Fruit fly (Drosophila melanogaster) whole organism, embryonic: ENCODE measurements around the gene CG31872.

Experiments
- B-H2 ChIP-seq: fragments of 200-800 bp; sonication (Bioruptor generic); optimal IDR thresholded peaks from 2 replicates; lab custom pipeline; 2018; ENCODE audit warnings: missing biosample characterization, mild to moderate bottlenecking, missing genetic modification characterization
- CG10209 ChIP-seq: fragments of 200-800 bp; sonication (Bioruptor generic); optimal IDR thresholded peaks from 3 replicates; lab custom pipeline; 2017; ENCODE audit warnings: missing biosample characterization, mild to moderate bottlenecking, missing genetic modification characterization, missing genetic modification reagents
- CG10565 ChIP-seq: fragments of 200-800 bp; sonication (Bioruptor generic); optimal IDR thresholded peaks from 3 replicates; lab custom pipeline; 2016; ENCODE audit warnings: missing biosample characterization, mild to moderate bottlenecking, missing genetic modification characterization
- CG11398 ChIP-seq: fragments of 200-800 bp; sonication (Bioruptor generic); optimal IDR thresholded peaks from 2 replicates; lab custom pipeline; 2016; ENCODE audit warnings: missing biosample characterization, missing genetic modification characterization
- CG11504 ChIP-seq: fragments of 200-800 bp; sonication (Bioruptor generic); optimal IDR thresholded peaks from 3 replicates; lab custom pipeline; 2019; ENCODE audit warnings: missing biosample characterization, mild to moderate bottlenecking, missing genetic modification characterization, moderate library complexity
- CG12942 ChIP-seq: fragments of 200-800 bp; sonication (Bioruptor generic); optimal IDR thresholded peaks from 3 replicates; lab custom pipeline; 2016; ENCODE audit warnings: missing biosample characterization, missing genetic modification characterization
- CG13624 ChIP-seq: fragments of 200-800 bp; sonication (Bioruptor generic); optimal IDR thresholded peaks from 2 replicates; lab custom pipeline; 2016; ENCODE audit warnings: missing biosample characterization, missing genetic modification characterization
- CG14441 ChIP-seq: fragments of 200-800 bp; sonication (Bioruptor generic); IDR thresholded peaks from 2 replicates; pipeline ENCODE4 v1.3.6; 2022; ENCODE audit warnings: missing biosample characterization, missing genetic modification characterization
- CG15269 ChIP-seq: fragments of 200-800 bp; sonication (Bioruptor generic); optimal IDR thresholded peaks from 2 replicates; lab custom pipeline; 2018; ENCODE audit warnings: missing biosample characterization, mild to moderate bottlenecking, missing genetic modification characterization, moderate library complexity
- CG16779 ChIP-seq: fragments of 200-800 bp; sonication (Bioruptor generic); IDR thresholded peaks from 2 replicates; pipeline ENCODE4 v1.3.6; 2022; ENCODE audit warnings: missing biosample characterization, missing genetic modification characterization
- CG17385 ChIP-seq: fragments of 200-800 bp; sonication (Bioruptor generic); optimal IDR thresholded peaks from 3 replicates; lab custom pipeline; 2018; ENCODE audit warnings: missing biosample characterization, mild to moderate bottlenecking, missing genetic modification characterization
- CG17612 ChIP-seq: fragments of 200-800 bp; sonication (Bioruptor generic); IDR thresholded peaks from 2 replicates; pipeline ENCODE4 v1.3.6; 2022; ENCODE audit warnings: missing biosample characterization, missing genetic modification characterization
- CG2678 ChIP-seq: fragments of 200-800 bp; sonication (Bioruptor generic); optimal IDR thresholded peaks from 3 replicates; lab custom pipeline; 2019; ENCODE audit warnings: missing biosample characterization, mild to moderate bottlenecking, missing genetic modification characterization, moderate library complexity
- CG30403 ChIP-seq: fragments of 200-800 bp; sonication (Bioruptor generic); optimal IDR thresholded peaks from 3 replicates; lab custom pipeline; 2016; ENCODE audit warnings: missing biosample characterization, missing genetic modification characterization
- CG31441 ChIP-seq: fragments of 200-800 bp; sonication (Bioruptor generic); IDR thresholded peaks from 2 replicates; pipeline ENCODE4 v1.3.6; 2022; ENCODE audit warnings: missing biosample characterization, missing genetic modification characterization
- CG32532 ChIP-seq: fragments of 200-800 bp; sonication (Bioruptor generic); IDR thresholded peaks from 2 replicates; pipeline ENCODE4 v1.3.6; 2022; ENCODE audit warnings: missing biosample characterization, missing genetic modification characterization
- CG32772 ChIP-seq: fragments of 200-800 bp; sonication (Bioruptor generic); IDR thresholded peaks from 2 replicates; pipeline ENCODE4 v1.3.6; 2022; ENCODE audit warnings: missing biosample characterization, missing genetic modification characterization
- CG3838 ChIP-seq: fragments of 200-800 bp; sonication (Bioruptor generic); optimal IDR thresholded peaks from 3 replicates; lab custom pipeline; 2016; ENCODE audit warnings: missing biosample characterization, missing genetic modification characterization
- CG4360 ChIP-seq: fragments of 200-800 bp; sonication (Bioruptor generic); IDR thresholded peaks from 2 replicates; pipeline ENCODE4 v1.3.6; 2022; ENCODE audit warnings: missing biosample characterization, missing genetic modification characterization
- CG6254 ChIP-seq: fragments of 200-800 bp; sonication (Bioruptor generic); optimal IDR thresholded peaks from 3 replicates; lab custom pipeline; 2017; ENCODE audit warnings: mild to moderate bottlenecking, missing biosample characterization, missing genetic modification reagents, missing genetic modification characterization
- CG7745 ChIP-seq: fragments of 200-800 bp; sonication (Bioruptor generic); optimal IDR thresholded peaks from 2 replicates; lab custom pipeline; 2018; ENCODE audit warnings: missing biosample characterization, mild to moderate bottlenecking, missing genetic modification characterization, moderate library complexity
- CG8478 ChIP-seq: fragments of >200 bp; optimal IDR thresholded peaks from 2 replicates; lab custom pipeline; 2018
- CG9932 ChIP-seq: fragments of 200-800 bp; sonication (Bioruptor generic); IDR thresholded peaks from 2 replicates; pipeline ENCODE4 v1.3.6; 2022; ENCODE audit warnings: missing biosample characterization, missing genetic modification characterization
- D19B ChIP-seq: fragments of 200-800 bp; sonication (Bioruptor generic); optimal IDR thresholded peaks from 2 replicates; lab custom pipeline; 2017; ENCODE audit warnings: missing biosample characterization, mild to moderate bottlenecking, missing genetic modification characterization
- Dad ChIP-seq: fragments of 200-800 bp; sonication (Bioruptor generic); optimal IDR thresholded peaks from 3 replicates; lab custom pipeline; 2016; ENCODE audit warnings: missing biosample characterization, missing genetic modification characterization
- Dek ChIP-seq: fragments of 200-800 bp; sonication (Bioruptor generic); optimal IDR thresholded peaks from 3 replicates; lab custom pipeline; 2019; ENCODE audit warnings: missing biosample characterization, mild to moderate bottlenecking, missing genetic modification characterization, moderate library complexity
- Dip2 ChIP-seq: fragments of 200-800 bp; sonication (Bioruptor generic); IDR thresholded peaks from 2 replicates; pipeline ENCODE4 v1.3.6; 2022; ENCODE audit warnings: missing biosample characterization, missing genetic modification characterization
- E2f1 ChIP-seq: fragments of 200-800 bp; sonication (Bioruptor generic); IDR thresholded peaks from 2 replicates; pipeline ENCODE4 v1.3.6; 2022; ENCODE audit warnings: missing biosample characterization, missing genetic modification characterization
- Ets65A ChIP-seq: fragments of 200-800 bp; sonication (Bioruptor generic); peaks from one replicate; lab custom pipeline; 2016; ENCODE audit warnings: missing biosample characterization, missing genetic modification characterization
- GATAe ChIP-seq: fragments of 200-800 bp; sonication (Bioruptor generic); conservative IDR thresholded peaks from 2 replicates; pipeline ENCODE4 v1.3.6; 2022; ENCODE audit warnings: missing biosample characterization, missing genetic modification characterization
- Lpt ChIP-seq: fragments of >200 bp; optimal IDR thresholded peaks from 2 replicates; lab custom pipeline; 2018; ENCODE audit warnings: missing biosample characterization, missing genetic modification characterization
- Med ChIP-seq: fragments of 200-800 bp; sonication (Bioruptor generic); peaks from one replicate; lab custom pipeline; 2016; ENCODE audit warnings: missing biosample characterization, missing genetic modification characterization, mild to moderate bottlenecking, inconsistent platforms, moderate library complexity
- NC2α ChIP-seq: fragments of 200-800 bp; sonication (Bioruptor generic); optimal IDR thresholded peaks from 2 replicates; lab custom pipeline; 2016; ENCODE audit warnings: missing biosample characterization, missing genetic modification characterization
- NK7.1 ChIP-seq: fragments of 200-800 bp; sonication (Bioruptor generic); optimal IDR thresholded peaks from 3 replicates; lab custom pipeline; 2016; ENCODE audit warnings: missing biosample characterization, missing genetic modification characterization
- Nf-YB ChIP-seq: fragments of 200-800 bp; sonication (Bioruptor generic); optimal IDR thresholded peaks from 3 replicates; lab custom pipeline; 2019; ENCODE audit warnings: missing biosample characterization, mild to moderate bottlenecking, missing genetic modification characterization, moderate library complexity
- Usf ChIP-seq: fragments of 200-800 bp; sonication (Bioruptor generic); optimal IDR thresholded peaks from 2 replicates; lab custom pipeline; 2017; ENCODE audit warnings: missing genotype, missing biosample characterization, missing genetic modification characterization
- ara ChIP-seq: fragments of 200-800 bp; sonication (Bioruptor generic); IDR thresholded peaks from 2 replicates; pipeline ENCODE4 v1.3.6; 2022; ENCODE audit warnings: missing biosample characterization, missing genetic modification characterization
- crol ChIP-seq: fragments of 200-800 bp; sonication (Bioruptor generic); IDR thresholded peaks from 2 replicates; pipeline ENCODE4 v1.3.6; 2022; ENCODE audit warnings: missing biosample characterization, missing genetic modification characterization
- cwo ChIP-seq: fragments of 200-800 bp; sonication (Bioruptor generic); optimal IDR thresholded peaks from 3 replicates; lab custom pipeline; 2017; ENCODE audit warnings: missing biosample characterization, missing genetic modification characterization, mild to moderate bottlenecking, moderate library complexity, missing genetic modification reagents
- emc ChIP-seq: fragments of 200-800 bp; sonication (Bioruptor generic); optimal IDR thresholded peaks from 2 replicates; lab custom pipeline; 2016; ENCODE audit warnings: missing biosample characterization, missing genetic modification characterization
- gfzf ChIP-seq: fragments of 200-800 bp; sonication (Bioruptor generic); optimal IDR thresholded peaks from 2 replicates; lab custom pipeline; 2016; ENCODE audit warnings: missing biosample characterization, mild to moderate bottlenecking, missing genetic modification characterization, moderate library complexity
- lola ChIP-seq, 3 experiments: fragments of >200 bp in 2 of 3; fragments of 200-800 bp in 1 of 3; sonication (Bioruptor generic) in 1 of 3; optimal IDR thresholded peaks; 2 replicates each; lab custom pipeline; 2017 to 2019; ENCODE audit warnings: missing biosample characterization in 3 of 3, missing genetic modification characterization in 3 of 3, mild to moderate bottlenecking in 1 of 3, moderate library complexity in 1 of 3
- maf-S ChIP-seq: fragments of 200-800 bp; sonication (Bioruptor generic); optimal IDR thresholded peaks from 2 replicates; lab custom pipeline; 2016; ENCODE audit warnings: missing biosample characterization, missing genetic modification characterization
- nmo ChIP-seq: fragments of 200-800 bp; sonication (Bioruptor generic); optimal IDR thresholded peaks from 2 replicates; lab custom pipeline; 2018; ENCODE audit warnings: missing biosample characterization, mild to moderate bottlenecking, missing genetic modification characterization, moderate library complexity
- nom ChIP-seq: fragments of 200-800 bp; sonication (Bioruptor generic); optimal IDR thresholded peaks from 2 replicates; lab custom pipeline; 2017; ENCODE audit warnings: missing biosample characterization, missing genetic modification characterization, mild to moderate bottlenecking, moderate library complexity, missing genetic modification reagents
- onecut ChIP-seq: fragments of 200-800 bp; sonication (Bioruptor generic); IDR thresholded peaks from 2 replicates; pipeline ENCODE4 v1.3.6; 2022; ENCODE audit warnings: missing biosample characterization, missing genetic modification characterization
- pnt ChIP-seq: fragments of 200-800 bp; sonication (Bioruptor generic); optimal IDR thresholded peaks from 3 replicates; lab custom pipeline; 2016; ENCODE audit warnings: missing biosample characterization, missing genetic modification characterization
- scrt ChIP-seq: fragments of 200-800 bp; sonication (Bioruptor generic); optimal IDR thresholded peaks from 2 replicates; lab custom pipeline; 2018; ENCODE audit warnings: missing biosample characterization, mild to moderate bottlenecking, missing genetic modification characterization, moderate library complexity
- tna ChIP-seq: fragments of 200-800 bp; sonication (Bioruptor generic); IDR thresholded peaks from 2 replicates; pipeline ENCODE4 v1.3.6; 2022; ENCODE audit warnings: missing biosample characterization, missing genetic modification characterization; ENCODE audit not compliant: partially characterized antibody
- usp ChIP-seq: fragments of >200 bp; optimal IDR thresholded peaks from 2 replicates; lab custom pipeline; 2017; ENCODE audit warnings: missing biosample characterization, missing genetic modification characterization
- vvl ChIP-seq: fragments of 200-800 bp; sonication (Bioruptor generic); IDR thresholded peaks from 2 replicates; pipeline ENCODE4 v1.3.6; 2022; ENCODE audit warnings: missing biosample characterization, missing genetic modification characterization

The CG31872 gene

DNA sequence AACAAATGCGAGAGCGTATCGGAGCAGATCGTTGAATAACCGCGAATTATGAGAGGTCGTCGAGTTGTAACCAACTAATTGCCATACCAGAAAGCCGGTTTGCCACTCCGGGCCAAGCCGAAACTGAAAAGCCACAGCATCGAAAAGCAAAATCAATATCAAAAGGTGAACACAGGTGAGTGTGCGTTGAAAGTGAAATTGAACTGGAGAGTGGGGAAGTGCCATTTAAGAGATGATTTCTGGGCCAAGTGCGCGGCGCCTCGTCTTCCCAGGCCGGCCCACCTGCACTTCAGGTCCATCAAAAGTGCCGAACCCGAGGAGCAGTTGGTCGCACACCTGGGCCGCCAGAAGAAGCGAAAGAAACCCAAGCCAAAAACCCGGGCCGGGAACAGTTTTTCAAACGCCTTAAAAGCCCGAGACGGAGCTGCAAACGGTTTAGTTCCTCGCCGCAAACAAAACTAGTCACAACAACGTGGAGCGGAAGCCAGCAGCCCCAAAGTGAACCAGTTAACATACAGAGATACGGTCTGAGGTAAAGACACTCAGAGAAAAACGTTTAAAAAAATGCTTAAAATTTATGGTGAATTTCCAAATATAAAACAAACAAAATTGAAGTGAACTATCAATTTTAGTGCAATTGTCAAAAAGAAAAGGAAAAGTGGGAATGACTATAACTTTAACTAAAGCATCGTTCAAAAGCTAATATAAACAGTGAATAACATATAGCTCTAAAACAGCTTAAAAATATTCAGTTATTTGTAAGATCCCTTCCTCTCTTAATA, 37.4 kb downstream of the CG31872 start, which contains the start of gene CG17104 (continued):
- no peak for TF ChIP-seq Dad (GFP tag; lab: Kevin White, UChicago)
- no peak for TF ChIP-seq pnt (GFP tag; lab: Kevin White, UChicago)
- no peak for TF ChIP-seq usp (GFP tag; lab: Kevin White, UChicago)
- no peak for TF ChIP-seq CG17612
- peak; percentile 65 for TF ChIP-seq Med
- no peak for TF ChIP-seq CG13624 (GFP tag; lab: Kevin White, UChicago)
- TF ChIP-seq CG17385 (GFP tag; lab: Kevin White, UChicago) = peak; percentile 34
- TF ChIP-seq tna (GFP tag; lab: Robert Waterston, UW) = no peak
- no peak for TF ChIP-seq NC2α (GFP tag; lab: Kevin White, UChicago)
- no peak for TF ChIP-seq lola (GFP tag; optimal IDR thresholded peaks at IDR 0.05; lab: Kevin White, UChicago)
- no peak for TF ChIP-seq CG8478
- no peak for TF ChIP-seq CG3838 (GFP tag; lab: Kevin White, UChicago)
- TF ChIP-seq CG30403 (GFP tag; lab: Kevin White, UChicago) = peak; percentile 51
- TF ChIP-seq Ets65A (GFP tag; lab: Kevin White, UChicago) = no peak
- TF ChIP-seq CG11398 = no peak
- TF ChIP-seq CG16779 = no peak
- TF ChIP-seq vvl (GFP tag; lab: Robert Waterston, UW) = no peak
- TF ChIP-seq GATAe (GFP tag; lab: Robert Waterston, UW) = no peak
- no peak for TF ChIP-seq onecut (GFP tag; lab: Robert Waterston, UW)
- TF ChIP-seq Dip2 (GFP tag; lab: Robert Waterston, UW) = no peak
- TF ChIP-seq scrt = no peak
- TF ChIP-seq CG4360 (GFP tag; lab: Robert Waterston, UW) = no peak
- no peak for TF ChIP-seq CG7745 (tag; lab: Kevin White, UChicago)
- TF ChIP-seq CG10209 (GFP tag; lab: Kevin White, UChicago) = no peak
- no peak for TF ChIP-seq CG6254
- no peak for TF ChIP-seq gfzf
- peak; percentile 24 for TF ChIP-seq nom
- TF ChIP-seq maf-S (GFP tag; lab: Kevin White, UChicago) = no peak
- 0 out of 2 replicates have a peak, but pooled peaks have one; percentile 13 for TF ChIP-seq CG31441 (GFP tag; lab: Robert Waterston, UW)
- no peak for TF ChIP-seq Lpt (GFP tag; lab: Kevin White, UChicago)
- peak; percentile 7 for TF ChIP-seq cwo
- TF ChIP-seq Usf (GFP tag; lab: Kevin White, UChicago) = no peak
- TF ChIP-seq CG32532 (GFP tag; lab: Robert Waterston, UW) = no peak
- TF ChIP-seq NK7.1 (GFP tag; lab: Kevin White, UChicago) = no peak
- TF ChIP-seq CG14441 (GFP tag; lab: Robert Waterston, UW) = no peak
- TF ChIP-seq emc (GFP tag; lab: Kevin White, UChicago) = no peak
- TF ChIP-seq CG12942 (GFP tag; lab: Kevin White, UChicago) = no peak
- no peak for TF ChIP-seq E2f1 (GFP tag; lab: Robert Waterston, UW)
- peak; percentile 56 for TF ChIP-seq CG2678 (tag; lab: Kevin White, UChicago)
- TF ChIP-seq B-H2 = no peak
- no peak for TF ChIP-seq Nf-YB (GFP tag; lab: Kevin White, UChicago)
- no peak; the same call in 1 of the 2 replicates for TF ChIP-seq CG9932 (GFP tag; lab: Robert Waterston, UW)
- TF ChIP-seq CG15269 (tag; lab: Kevin White, UChicago) = peak; percentile 65
- no peak for TF ChIP-seq Dek
- TF ChIP-seq CG10565 (GFP tag; lab: Kevin White, UChicago) = no peak
- TF ChIP-seq nmo (GFP tag; lab: Kevin White, UChicago) = no peak
- peak; percentile 59 for TF ChIP-seq CG11504 (tag; lab: Kevin White, UChicago)
- no peak for TF ChIP-seq ara
- no peak for TF ChIP-seq CG32772 (GFP tag; lab: Robert Waterston, UW)
- no peak for TF ChIP-seq D19B (GFP tag; lab: Kevin White, UChicago)
- TF ChIP-seq crol (GFP tag; lab: Robert Waterston, UW) = no peak
